Worm (Caenorhabditis elegans) whole organism, late embryonic: Measurements from ENCODE around the gene Y38F1A.1.
A peak's percentile ranks its signal among the peaks of the same experiment; 100 is the strongest.

ENCODE experiments used
- C38D4.7 ChIP-seq: fragments of 200-800 bp; sonication (Bioruptor generic); optimal IDR thresholded peaks from 2 replicates; lab custom pipeline; 2018; ENCODE audit warnings: mild to moderate bottlenecking, missing genetic modification characterization, moderate library complexity, missing compliant biosample characterization
- K02D7.2 ChIP-seq: sonication (generic microtip); optimal IDR thresholded peaks from 2 replicates; lab custom pipeline; 2017; ENCODE audit warnings: mild to moderate bottlenecking, missing genetic modification characterization, missing compliant biosample characterization
- T23F11.4 ChIP-seq: fragments of 200-800 bp; sonication (Bioruptor generic); optimal IDR thresholded peaks from 2 replicates; lab custom pipeline; 2018; ENCODE audit warnings: mild to moderate bottlenecking, missing genetic modification characterization, missing compliant biosample characterization
- ahr-1 ChIP-seq: sonication (generic microtip); optimal IDR thresholded peaks from 2 replicates; lab custom pipeline; 2016; ENCODE audit warnings: missing genetic modification characterization, missing compliant biosample characterization
- ama-1 ChIP-seq: fragments of 150-350 bp; optimal IDR thresholded peaks from 2 replicates; lab custom pipeline; 2014
- ceh-18 ChIP-seq: sonication (generic microtip); optimal IDR thresholded peaks from 2 replicates; lab custom pipeline; 2016; ENCODE audit warnings: missing genetic modification characterization, missing compliant biosample characterization
- ceh-30 ChIP-seq: fragments of 150-350 bp; optimal IDR thresholded peaks from 2 replicates; lab custom pipeline; 2014; ENCODE audit warnings: missing biosample characterization, missing genetic modification characterization
- ceh-31 ChIP-seq: sonication (generic microtip); optimal IDR thresholded peaks from 2 replicates; lab custom pipeline; 2016; ENCODE audit warnings: missing genetic modification characterization, missing compliant biosample characterization
- ceh-45 ChIP-seq: fragments of 200-800 bp; sonication (Bioruptor generic); IDR thresholded peaks from 2 replicates; pipeline ENCODE4 v1.3.6; 2022; ENCODE audit warnings: missing genetic modification reagents, missing genetic modification characterization, missing compliant biosample characterization
- ceh-6 ChIP-seq: fragments of 200-800 bp; sonication (Bioruptor generic); optimal IDR thresholded peaks from 2 replicates; lab custom pipeline; 2018; ENCODE audit warnings: mild to moderate bottlenecking, missing genetic modification characterization, missing compliant biosample characterization
- che-1 ChIP-seq: sonication (generic microtip); optimal IDR thresholded peaks from 2 replicates; lab custom pipeline; 2016; ENCODE audit warnings: mild to moderate bottlenecking, missing genetic modification characterization, missing compliant biosample characterization
- dmd-4 ChIP-seq: sonication (generic microtip); optimal IDR thresholded peaks from 2 replicates; lab custom pipeline; 2016; ENCODE audit warnings: borderline replicate concordance, missing genetic modification characterization, missing compliant biosample characterization
- dve-1 ChIP-seq: sonication (generic microtip); optimal IDR thresholded peaks from 2 replicates; lab custom pipeline; 2017; ENCODE audit warnings: antibody characterized with exemption, mild to moderate bottlenecking, missing genetic modification characterization, missing compliant biosample characterization
- elt-2 ChIP-seq: sonication (generic microtip); optimal IDR thresholded peaks from 2 replicates; lab custom pipeline; 2016; ENCODE audit warnings: missing genetic modification reagents, missing genetic modification characterization, missing compliant biosample characterization
- eyg-1 ChIP-seq: sonication (generic microtip); optimal IDR thresholded peaks from 2 replicates; lab custom pipeline; 2016; ENCODE audit warnings: missing genotype, missing genetic modification characterization, missing compliant biosample characterization
- fkh-10 ChIP-seq: fragments of 150-350 bp; optimal IDR thresholded peaks from 2 replicates; lab custom pipeline; 2014; ENCODE audit warnings: missing biosample characterization, missing genetic modification reagents, missing genetic modification characterization
- hlh-13 ChIP-seq: fragments of 200-800 bp; sonication (Bioruptor generic); optimal IDR thresholded peaks from 2 replicates; lab custom pipeline; 2018; ENCODE audit warnings: mild to moderate bottlenecking, missing genetic modification characterization, missing compliant biosample characterization
- hlh-30 ChIP-seq: sonication (generic microtip); optimal IDR thresholded peaks from 2 replicates; lab custom pipeline; 2017; ENCODE audit warnings: antibody characterized with exemption, missing genetic modification characterization, missing compliant biosample characterization; ENCODE audit not compliant: insufficient read depth
- lim-6 ChIP-seq: sonication (generic microtip); optimal IDR thresholded peaks from 2 replicates; lab custom pipeline; 2016; ENCODE audit warnings: missing genetic modification characterization, missing compliant biosample characterization
- lin-11 ChIP-seq: fragments of 200-800 bp; sonication (Bioruptor generic); optimal IDR thresholded peaks from 2 replicates; lab custom pipeline; 2018; ENCODE audit warnings: mild to moderate bottlenecking, missing genetic modification characterization, missing compliant biosample characterization
- madf-2 ChIP-seq: sonication (generic microtip); optimal IDR thresholded peaks from 2 replicates; lab custom pipeline; 2017; ENCODE audit warnings: missing genetic modification characterization, missing compliant biosample characterization
- mec-3 ChIP-seq: sonication (generic microtip); optimal IDR thresholded peaks from 2 replicates; lab custom pipeline; 2016; ENCODE audit warnings: borderline replicate concordance, missing genetic modification characterization, missing compliant biosample characterization
- nfya-1 ChIP-seq: sonication (generic microtip); optimal IDR thresholded peaks from 2 replicates; lab custom pipeline; 2017; ENCODE audit warnings: missing genetic modification characterization, mild to moderate bottlenecking, missing compliant biosample characterization, antibody characterized with exemption, moderate library complexity
- nhr-232 ChIP-seq: sonication (generic microtip); optimal IDR thresholded peaks from 2 replicates; lab custom pipeline; 2016; ENCODE audit warnings: missing genetic modification characterization, missing compliant biosample characterization
- npax-4 ChIP-seq: sonication (generic microtip); optimal IDR thresholded peaks from 2 replicates; lab custom pipeline; 2016; ENCODE audit warnings: missing genetic modification characterization, missing compliant biosample characterization
- pag-3 ChIP-seq: sonication (generic microtip); optimal IDR thresholded peaks from 2 replicates; lab custom pipeline; 2016; ENCODE audit warnings: missing compliant biosample characterization, missing genetic modification characterization, borderline replicate concordance
- pha-4 ChIP-seq: fragments of 150-350 bp; optimal IDR thresholded peaks from 2 replicates; lab custom pipeline; 2018; ENCODE audit warnings: missing biosample characterization, missing genetic modification reagents, missing genetic modification characterization
- pqm-1 ChIP-seq: sonication (generic microtip); optimal IDR thresholded peaks from 2 replicates; lab custom pipeline; 2016; ENCODE audit warnings: missing genetic modification characterization, missing compliant biosample characterization
- pros-1 ChIP-seq: fragments of 150-350 bp; optimal IDR thresholded peaks from 2 replicates; lab custom pipeline; 2014; ENCODE audit warnings: missing biosample characterization, missing genetic modification reagents, missing genetic modification characterization
- rnt-1 ChIP-seq: sonication (generic microtip); optimal IDR thresholded peaks from 2 replicates; lab custom pipeline; 2016; ENCODE audit warnings: missing genetic modification characterization, missing compliant biosample characterization
- sox-4 ChIP-seq: sonication (generic microtip); optimal IDR thresholded peaks from 2 replicates; lab custom pipeline; 2017; ENCODE audit warnings: mild to moderate bottlenecking, missing genetic modification characterization, inconsistent platforms, missing compliant biosample characterization
- ttx-3 ChIP-seq: sonication (generic microtip); optimal IDR thresholded peaks from 2 replicates; lab custom pipeline; 2016; ENCODE audit warnings: missing genetic modification reagents, missing genetic modification characterization, missing compliant biosample characterization
- unc-42 ChIP-seq: sonication (generic microtip); optimal IDR thresholded peaks from 2 replicates; lab custom pipeline; 2016; ENCODE audit warnings: missing genotype, missing genetic modification characterization, missing compliant biosample characterization
- unc-55 ChIP-seq: sonication (generic microtip); optimal IDR thresholded peaks from 2 replicates; lab custom pipeline; 2017; ENCODE audit warnings: missing biosample characterization, missing genetic modification reagents, missing genetic modification characterization
- zip-5 ChIP-seq: sonication (generic microtip); optimal IDR thresholded peaks from 2 replicates; lab custom pipeline; 2016; ENCODE audit warnings: missing genetic modification characterization, missing compliant biosample characterization
- ztf-16 ChIP-seq: sonication (generic microtip); optimal IDR thresholded peaks from 2 replicates; lab custom pipeline; 2017; ENCODE audit warnings: missing genetic modification characterization, missing compliant biosample characterization

The Y38F1A.1 gene

DNA sequence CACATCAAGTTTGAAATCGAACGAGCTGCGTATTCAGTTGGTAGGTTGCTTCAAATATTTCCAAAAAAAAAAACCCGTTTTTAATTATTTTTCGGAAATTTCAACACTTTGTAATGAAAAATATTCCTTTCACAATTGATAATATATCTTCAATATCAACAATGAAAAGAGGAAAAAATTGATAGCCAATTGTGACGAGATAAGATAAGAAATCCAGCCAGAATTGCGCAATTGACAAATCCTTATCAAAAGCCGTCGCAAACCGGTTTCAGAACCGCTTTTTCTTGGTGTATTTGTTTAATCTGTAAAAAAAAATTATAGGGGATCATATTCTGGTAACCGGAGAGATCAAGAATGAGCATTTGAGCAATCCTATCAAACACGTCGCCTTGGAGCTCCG lies 12.1 kb downstream of the Y38F1A.1 start:
- TF ChIP-seq elt-2 (tag; lab: Kevin White, UChicago), result peak; percentile 28
- no peak for TF ChIP-seq ceh-6 (GFP tag; lab: Kevin White, UChicago)
- TF ChIP-seq lin-11 (tag; lab: Kevin White, UChicago), result no peak
- TF ChIP-seq nhr-232 (tag; lab: Kevin White, UChicago), result no peak

- TF ChIP-seq dve-1 (tag; lab: Kevin White, UChicago) (no peak), T23F11.4 (GFP tag; lab: Kevin White, UChicago) (no peak), C38D4.7 (GFP tag; lab: Kevin White, UChicago) (no peak), unc-55 (no peak), lin-11 (tag; lab: Kevin White, UChicago) (no peak), npax-4 (tag; lab: Kevin White, UChicago) (no peak), ceh-31 (tag; lab: Kevin White, UChicago) (no peak), ceh-45 (no peak), che-1 (tag; lab: Kevin White, UChicago) (no peak), ahr-1 (tag; lab: Kevin White, UChicago) (no peak), hlh-30 (no peak), pqm-1 (no peak), dmd-4 (no peak), rnt-1 (tag; lab: Kevin White, UChicago) (no peak), unc-42 (tag; lab: Kevin White, UChicago) (no peak), hlh-13 (GFP tag; lab: Kevin White, UChicago) (no peak), ceh-30 (no peak), ama-1 (no peak)
Observed at ce11 chrII:12939801-12940200, 14.8 kb downstream of the Y38F1A.1 start, which contains the start of gene arrd-10. arrd-10 (plus strand) TSS chrII:12940101.

- no peak for TF ChIP-seq mec-3 (tag; lab: Kevin White, UChicago)
- TF ChIP-seq zip-5 (tag; lab: Kevin White, UChicago), result no peak
- TF ChIP-seq unc-42 (tag; lab: Kevin White, UChicago), result peak; percentile 33
Observed at ce11 chrII:12939161-12939560, 15.4 kb downstream of the Y38F1A.1 start.

DNA sequence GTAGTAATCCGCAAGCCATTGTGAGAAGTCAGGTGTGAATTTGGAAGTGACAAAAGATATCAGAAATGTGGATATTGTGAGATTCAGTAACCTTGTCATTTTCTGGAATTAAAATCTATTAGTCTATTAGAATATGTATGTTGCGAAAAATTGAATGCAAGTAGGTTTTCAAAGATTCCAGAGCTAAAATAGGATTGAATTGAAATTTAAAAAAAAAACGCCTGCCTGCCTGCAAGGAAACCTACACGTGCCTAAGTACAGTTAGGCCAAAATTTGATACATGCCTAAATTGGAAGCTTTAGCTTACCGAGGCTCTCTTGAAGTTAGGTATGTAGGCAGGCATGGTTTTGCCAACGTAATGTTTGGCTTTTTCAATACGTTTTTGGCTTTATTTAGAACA lies 19.3 kb downstream of the Y38F1A.1 start, which contains the start of gene lips-9:
Gene lips-9, minus strand, starts transcription at position 101 of the 400 bp plus-strand sequence.
- TF ChIP-seq eyg-1 (tag; lab: Kevin White, UChicago) (no peak), ttx-3 (tag; lab: Kevin White, UChicago) (no peak), madf-2 (no peak), nfya-1 (tag; lab: Kevin White, UChicago) (no peak), lim-6 (tag; lab: Kevin White, UChicago) (no peak)

DNA sequence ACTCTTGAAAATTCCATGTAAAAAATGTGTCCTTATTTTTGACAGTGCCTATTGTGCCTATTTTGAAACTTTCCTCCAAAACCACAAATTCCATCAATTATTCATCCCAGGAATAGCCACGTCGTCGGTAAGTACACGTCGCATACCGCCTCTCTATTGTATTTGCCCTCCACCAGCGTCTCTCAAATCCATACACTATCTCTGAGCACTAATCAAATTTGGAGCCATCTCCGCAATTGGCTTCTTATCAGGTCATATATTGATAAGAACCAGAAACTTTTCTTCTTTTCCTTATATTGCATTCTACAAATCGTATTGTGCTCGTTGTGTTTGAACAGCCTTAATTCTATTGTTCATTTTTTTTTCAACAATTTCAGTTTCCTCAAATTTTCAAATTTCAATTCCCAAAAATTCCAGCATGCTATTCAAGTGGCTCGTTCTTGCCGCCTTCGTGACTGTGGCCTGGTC lies 23.1 kb downstream of the Y38F1A.1 start, which contains the start of gene dct-18:
Gene dct-18, plus strand, starts transcription at position 418 of the 468 bp plus-strand sequence.
- TF ChIP-seq lin-11 (tag; lab: Kevin White, UChicago) (no peak), elt-2 (tag; lab: Kevin White, UChicago) (peak; percentile 94), pha-4 (tag; lab: Kevin White, UChicago) (no peak)

DNA sequence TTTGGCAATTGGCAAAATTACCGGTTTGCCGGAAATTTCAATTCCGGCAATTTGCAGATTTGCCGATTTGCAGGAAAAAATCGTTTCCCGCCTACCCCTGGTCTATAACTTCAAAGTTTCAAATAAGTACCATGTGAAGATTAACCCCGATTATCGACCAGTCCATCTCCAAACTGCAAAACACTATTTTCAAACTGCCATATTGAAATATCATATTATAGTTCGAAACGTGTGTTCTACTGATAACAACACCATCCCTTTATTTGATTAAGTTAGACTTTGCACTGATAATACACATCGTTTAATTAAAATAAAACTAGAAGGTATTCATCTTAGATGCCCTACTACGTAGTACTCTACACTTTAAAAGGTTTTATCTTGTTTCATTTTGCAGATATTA lies 24.4 kb downstream of the Y38F1A.1 start:
- TF ChIP-seq ahr-1 (tag; lab: Kevin White, UChicago) (no peak), ama-1 (no peak), pag-3 (tag; lab: Kevin White, UChicago) (no peak), lim-6 (tag; lab: Kevin White, UChicago) (no peak), pros-1 (tag; lab: Kevin White, UChicago) (no peak), pqm-1 (no peak), ztf-16 (tag; lab: Kevin White, UChicago) (no peak), ceh-18 (tag; lab: Kevin White, UChicago) (no peak), dve-1 (tag; lab: Kevin White, UChicago) (no peak), hlh-13 (GFP tag; lab: Kevin White, UChicago) (no peak), sox-4 (tag; lab: Kevin White, UChicago) (no peak), zip-5 (tag; lab: Kevin White, UChicago) (no peak), K02D7.2 (tag; lab: Kevin White, UChicago) (no peak), fkh-10 (GFP tag; lab: Kevin White, UChicago) (no peak)
